Fruit fly (Drosophila melanogaster): Measurements from ENCODE around the gene CG9459.

The CG9459 gene

DNA sequence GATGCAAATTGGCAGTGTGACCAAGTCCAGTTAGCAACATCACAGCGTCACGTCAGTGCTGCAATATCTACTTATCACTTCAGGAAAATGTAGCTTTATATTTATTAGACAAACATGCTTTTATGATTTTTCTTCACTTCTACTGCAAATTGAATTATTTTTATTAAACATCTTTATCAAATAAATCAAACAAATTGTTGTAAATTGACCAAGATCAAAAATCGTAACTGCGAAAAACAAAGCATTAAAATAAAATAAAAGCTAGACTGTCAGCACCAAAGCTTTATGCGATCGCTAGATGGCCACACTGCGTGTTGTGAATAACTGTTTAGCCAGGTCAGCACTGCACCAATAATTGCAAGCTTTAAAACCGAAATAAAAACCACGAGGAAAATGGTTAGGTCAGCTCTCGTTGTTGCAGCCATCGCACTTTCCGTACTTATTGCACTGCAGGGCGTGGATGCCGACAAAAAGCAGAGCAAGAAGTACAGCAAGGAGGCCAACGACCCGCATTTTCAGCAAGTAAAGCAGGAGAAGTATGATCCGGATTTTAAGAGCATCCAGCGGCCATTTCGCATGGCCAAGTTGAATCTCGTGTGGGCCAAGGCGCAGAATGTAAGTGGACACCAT lies 26.9 kb downstream of the CG9459 start, which contains the start of the genes CG12945 and CG8507 (continued):
- TF ChIP-seq CG12744 (GFP tag; optimal IDR thresholded peaks at IDR 0.05) (peak; percentile 43), CG32772 (GFP tag; IDR thresholded peaks at IDR 0.05) (no peak), CG8359 (GFP tag; optimal IDR thresholded peaks at IDR 0.05; ENCODE audit: borderline replicate concordance) (no peak), CG31365 (tag; optimal IDR thresholded peaks at IDR 0.05) (no peak), CG12155 (GFP tag; optimal IDR thresholded peaks at IDR 0.05) (peak; percentile 35), ssp (GFP tag; IDR thresholded peaks at IDR 0.05) (peak; percentile 40), CG1832 (GFP tag; optimal IDR thresholded peaks at IDR 0.05) (no peak), Lim3 (GFP tag; IDR thresholded peaks at IDR 0.05) (no peak), phol (tag; optimal IDR thresholded peaks at IDR 0.05) (peak; percentile 68), CG10147 (GFP tag; optimal IDR thresholded peaks at IDR 0.05) (peak; percentile 58), CG15073 (GFP tag; optimal IDR thresholded peaks at IDR 0.05) (no peak), fd3F (GFP tag; optimal IDR thresholded peaks at IDR 0.05) (no peak), CG10321 (GFP tag; IDR thresholded peaks at IDR 0.05) (no peak), CG11093 (GFP tag; IDR thresholded peaks at IDR 0.05) (no peak), CG1603 (tag; optimal IDR thresholded peaks at IDR 0.05) (peak; percentile 32), H2.0 (GFP tag; IDR thresholded peaks at IDR 0.05) (no peak), bigmax (GFP tag; optimal IDR thresholded peaks at IDR 0.05) (no peak), crol (GFP tag; IDR thresholded peaks at IDR 0.05) (no peak), CG7963 (GFP tag; IDR thresholded peaks at IDR 0.05; ENCODE audit: partially characterized antibody) (no peak), nmo (GFP tag; optimal IDR thresholded peaks at IDR 0.05) (peak; percentile 80), tap (tag; optimal IDR thresholded peaks at IDR 0.05) (no peak), sd (tag; optimal IDR thresholded peaks at IDR 0.05) (no peak), caup (GFP tag; optimal IDR thresholded peaks at IDR 0.05; ENCODE audit: severe bottlenecking) (no peak), luna (GFP tag; optimal IDR thresholded peaks at IDR 0.05) (no peak), odd (GFP tag; optimal IDR thresholded peaks at IDR 0.05) (no peak), CG5245 (GFP tag; optimal IDR thresholded peaks at IDR 0.05) (peak; percentile 2), CG11456 (GFP tag; IDR thresholded peaks at IDR 0.05) (no peak), fru (optimal IDR thresholded peaks at IDR 0.05) (no peak), CG9876 (GFP tag; optimal IDR thresholded peaks at IDR 0.05) (no peak), dan (GFP tag; IDR thresholded peaks at IDR 0.05) (no peak), zfh1 (GFP tag; IDR thresholded peaks at IDR 0.05) (no peak), insv (GFP tag; optimal IDR thresholded peaks at IDR 0.05) (no peak), emc (GFP tag; optimal IDR thresholded peaks at IDR 0.05) (no peak), Hand (GFP tag; optimal IDR thresholded peaks at IDR 0.05) (no peak), CG16779 (GFP tag; IDR thresholded peaks at IDR 0.05) (no peak), CG2202 (tag; optimal IDR thresholded peaks at IDR 0.05) (no peak), CG17328 (GFP tag; IDR thresholded peaks at IDR 0.05) (no peak), inv (GFP tag; IDR thresholded peaks at IDR 0.05; ENCODE audit: partially characterized antibody) (no peak)

DNA sequence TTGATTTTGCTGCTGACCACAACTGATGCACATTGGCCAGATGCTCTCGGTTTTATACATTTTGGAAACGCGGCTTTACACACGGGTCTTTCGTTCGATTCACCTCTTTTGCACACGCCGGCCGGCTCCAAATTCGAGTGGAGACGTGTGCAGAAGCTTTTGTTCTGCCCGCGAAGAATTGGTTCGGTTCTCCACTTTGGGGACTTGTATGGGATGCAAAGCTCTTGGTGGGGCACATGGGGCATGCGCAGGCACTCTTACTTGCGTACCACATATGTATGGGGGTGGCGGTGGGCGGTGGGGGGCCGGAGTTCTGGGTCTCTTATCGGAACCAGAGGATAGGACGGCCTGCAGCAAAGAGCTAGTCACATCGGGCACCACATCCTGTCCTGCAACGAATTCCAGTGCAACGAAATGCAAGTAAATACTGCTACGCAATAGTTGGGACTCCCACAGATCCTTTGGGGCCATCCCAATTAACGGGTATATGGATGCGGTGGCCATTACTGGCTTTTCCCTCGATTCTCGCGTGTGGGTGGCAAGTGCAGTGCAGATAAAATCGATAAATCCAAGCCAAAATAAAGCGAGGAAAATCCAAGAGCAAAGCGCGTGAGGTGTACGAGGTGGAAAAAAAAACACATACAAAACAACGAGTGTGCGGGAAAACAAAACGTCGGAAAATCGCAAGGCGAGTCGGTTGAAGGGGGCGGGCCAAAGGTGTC lies 33.7 kb downstream of the CG9459 start, which contains the start of the genes MtnA and CG8500:
Gene MtnA, minus strand, starts transcription at position 30 of the 722 bp plus-strand sequence.
Gene CG8500, plus strand, starts transcription at position 313 of the 722 bp plus-strand sequence.
- TF ChIP-seq psq (GFP tag; optimal IDR thresholded peaks at IDR 0.05) (no peak), btn (GFP tag; optimal IDR thresholded peaks at IDR 0.05) (no peak), ATbp (GFP tag; optimal IDR thresholded peaks at IDR 0.05) (no peak), Sin3A (optimal IDR thresholded peaks at IDR 0.05) (no peak), CG11723 (GFP tag; optimal IDR thresholded peaks at IDR 0.05) (no peak), Fer2 (tag; optimal IDR thresholded peaks at IDR 0.05) (no peak), CG6654 (GFP tag; optimal IDR thresholded peaks at IDR 0.05) (no peak), CG32772 (GFP tag; IDR thresholded peaks at IDR 0.05) (no peak), tna (GFP tag; IDR thresholded peaks at IDR 0.05; ENCODE audit: partially characterized antibody) (peak; percentile 19; the same call in 1 of the 2 replicates), CG17612 (GFP tag; IDR thresholded peaks at IDR 0.05) (no peak), pum (GFP tag; optimal IDR thresholded peaks at IDR 0.05) (no peak), kah (GFP tag; optimal IDR thresholded peaks at IDR 0.05) (no peak), HLH3B (GFP tag; IDR thresholded peaks at IDR 0.05) (no peak), Xbp1 (GFP tag; optimal IDR thresholded peaks at IDR 0.05) (no peak), CG6272 (GFP tag; IDR thresholded peaks at IDR 0.05) (no peak)

All from whole organism, embryonic.